Worm (Caenorhabditis elegans) whole organism, L3 larva: Measurements from ENCODE around the gene Y48A6B.3.

ENCODE experiments used
- R02D3.7 ChIP-seq: fragments of 150-350 bp; optimal IDR thresholded peaks from 2 replicates; lab custom pipeline; 2014; ENCODE audit warnings: missing biosample characterization, missing genetic modification characterization
- ZK546.5 ChIP-seq: sonication (generic microtip); optimal IDR thresholded peaks from 2 replicates; lab custom pipeline; 2017; ENCODE audit warnings: missing biosample characterization, missing genetic modification characterization
- aly-2 ChIP-seq: fragments of 150-350 bp; optimal IDR thresholded peaks from 2 replicates; lab custom pipeline; 2014; ENCODE audit warnings: missing biosample characterization, missing genetic modification characterization
- ceh-28 ChIP-seq: fragments of 150-350 bp; optimal IDR thresholded peaks from 2 replicates; lab custom pipeline; 2014; ENCODE audit warnings: missing biosample characterization, missing genetic modification reagents, missing genetic modification characterization
- ceh-82 ChIP-seq: fragments of 150-350 bp; optimal IDR thresholded peaks from 2 replicates; lab custom pipeline; 2014; ENCODE audit warnings: missing biosample characterization, missing genetic modification characterization
- ceh-9 ChIP-seq: sonication (generic microtip); optimal IDR thresholded peaks from 2 replicates; lab custom pipeline; 2018; ENCODE audit warnings: missing biosample characterization, missing genetic modification characterization
- egl-27 ChIP-seq: sonication (generic microtip); optimal IDR thresholded peaks from 4 replicates; lab custom pipeline; 2017; ENCODE audit warnings: missing biosample characterization, missing genetic modification reagents, missing genetic modification characterization
- elt-1 ChIP-seq: fragments of 150-350 bp; optimal IDR thresholded peaks from 2 replicates; lab custom pipeline; 2014; ENCODE audit warnings: missing biosample characterization, missing genetic modification characterization
- elt-2 ChIP-seq: sonication (generic microtip); optimal IDR thresholded peaks from 2 replicates; lab custom pipeline; 2016; ENCODE audit warnings: missing genetic modification reagents, mild to moderate bottlenecking, missing genetic modification characterization, missing compliant biosample characterization
- elt-3 ChIP-seq, 3 experiments: fragments of 150-350 bp in 1 of 3; sonication (generic microtip) in 2 of 3; optimal IDR thresholded peaks; 2 replicates in 2 of 3; 4 replicates in 1 of 3; lab custom pipeline; 2014 to 2017; ENCODE audit warnings: missing biosample characterization in 3 of 3, missing genetic modification characterization in 3 of 3
- fkh-10 ChIP-seq: sonication (generic microtip); optimal IDR thresholded peaks from 2 replicates; lab custom pipeline; 2017; ENCODE audit warnings: missing biosample characterization, missing genetic modification reagents, missing genetic modification characterization
- fos-1 ChIP-seq: fragments of 150-350 bp; optimal IDR thresholded peaks from 2 replicates; lab custom pipeline; 2014; ENCODE audit warnings: missing biosample characterization, missing genetic modification characterization
- hmg-11 ChIP-seq: sonication (generic microtip); optimal IDR thresholded peaks from 2 replicates; lab custom pipeline; 2016; ENCODE audit warnings: missing genetic modification characterization, missing compliant biosample characterization
- jun-1 ChIP-seq: fragments of 150-350 bp; optimal IDR thresholded peaks from 2 replicates; lab custom pipeline; 2014; ENCODE audit warnings: missing biosample characterization, missing genetic modification reagents, missing genetic modification characterization
- lin-15B ChIP-seq: fragments of 150-350 bp; optimal IDR thresholded peaks from 2 replicates; lab custom pipeline; 2014; ENCODE audit warnings: missing biosample characterization, missing genetic modification characterization
- lin-39 ChIP-seq: fragments of 150-350 bp; optimal IDR thresholded peaks from 2 replicates; lab custom pipeline; 2018; ENCODE audit warnings: missing biosample characterization, missing genetic modification reagents, missing genetic modification characterization
- lsy-12 ChIP-seq: sonication (generic microtip); optimal IDR thresholded peaks from 2 replicates; lab custom pipeline; 2016; ENCODE audit warnings: mild to moderate bottlenecking, missing genetic modification characterization, missing compliant biosample characterization
- mdl-1 ChIP-seq: fragments of 150-350 bp; optimal IDR thresholded peaks from 2 replicates; lab custom pipeline; 2014; ENCODE audit warnings: missing biosample characterization, missing genetic modification characterization
- nfya-1 ChIP-seq: sonication (generic microtip); optimal IDR thresholded peaks from 2 replicates; lab custom pipeline; 2017; ENCODE audit warnings: missing genetic modification characterization, mild to moderate bottlenecking, missing compliant biosample characterization, antibody characterized with exemption, moderate library complexity; ENCODE audit not compliant: insufficient read depth
- nhr-237 ChIP-seq: fragments of 150-350 bp; optimal IDR thresholded peaks from 2 replicates; lab custom pipeline; 2014; ENCODE audit warnings: missing biosample characterization, missing genetic modification characterization
- nhr-28 ChIP-seq: fragments of 150-350 bp; optimal IDR thresholded peaks from 2 replicates; lab custom pipeline; 2014; ENCODE audit warnings: missing biosample characterization, missing genetic modification characterization
- nhr-43 ChIP-seq: sonication (generic microtip); optimal IDR thresholded peaks from 2 replicates; lab custom pipeline; 2016; ENCODE audit warnings: mild to moderate bottlenecking, missing genetic modification characterization, missing compliant biosample characterization; ENCODE audit not compliant: poor library complexity, severe bottlenecking
- nhr-67 ChIP-seq: fragments of 150-350 bp; optimal IDR thresholded peaks from 2 replicates; lab custom pipeline; 2014; ENCODE audit warnings: missing biosample characterization, missing genetic modification characterization
- nhr-76 ChIP-seq: fragments of 150-350 bp; sonication (generic microtip); optimal IDR thresholded peaks from 5 replicates; lab custom pipeline; 2014; ENCODE audit warnings: missing biosample characterization, missing genetic modification characterization
- pha-4 ChIP-seq: fragments of 150-350 bp; optimal IDR thresholded peaks from 2 replicates; lab custom pipeline; 2014; ENCODE audit warnings: missing biosample characterization, missing genetic modification reagents, missing genetic modification characterization
- pqm-1 ChIP-seq: fragments of 150-350 bp; optimal IDR thresholded peaks from 2 replicates; lab custom pipeline; 2017; ENCODE audit warnings: missing biosample characterization, missing genetic modification characterization, inconsistent platforms
- sea-2 ChIP-seq: fragments of 150-350 bp; sonication (generic microtip); optimal IDR thresholded peaks from 4 replicates; lab custom pipeline; 2014; ENCODE audit warnings: missing biosample characterization, missing genetic modification reagents, missing genetic modification characterization
- skn-1 ChIP-seq: fragments of 150-350 bp; optimal IDR thresholded peaks from 2 replicates; lab custom pipeline; 2014; ENCODE audit warnings: missing biosample characterization, missing genetic modification characterization
- snpc-4 ChIP-seq: fragments of 150-350 bp; optimal IDR thresholded peaks from 2 replicates; lab custom pipeline; 2014; ENCODE audit warnings: missing biosample characterization, missing genetic modification characterization
- tbx-2 ChIP-seq: sonication (generic microtip); optimal IDR thresholded peaks from 2 replicates; lab custom pipeline; 2016; ENCODE audit warnings: mild to moderate bottlenecking, missing genetic modification characterization, missing compliant biosample characterization
- unc-39 ChIP-seq: sonication (generic microtip); optimal IDR thresholded peaks from 4 replicates; lab custom pipeline; 2017; ENCODE audit warnings: missing biosample characterization, missing genetic modification characterization
- zag-1 ChIP-seq: fragments of 150-350 bp; optimal IDR thresholded peaks from 2 replicates; lab custom pipeline; 2014; ENCODE audit warnings: missing biosample characterization, missing genetic modification characterization

The Y48A6B.3 gene

ce11 chrIII:11036132-11036531 lies 28.1 kb downstream of the Y48A6B.3 start (continued):
- no peak for TF ChIP-seq nhr-28 (tag; lab: Kevin White, UChicago)
- TF ChIP-seq elt-2 (tag; lab: Kevin White, UChicago): peak; percentile 53
- TF ChIP-seq mdl-1 (tag; lab: Kevin White, UChicago): no peak
- TF ChIP-seq nhr-76 (tag; lab: Kevin White, UChicago): no peak
- peak; percentile 62 for TF ChIP-seq hmg-11 (tag; lab: Kevin White, UChicago)
- no peak for TF ChIP-seq nhr-67 (tag; lab: Kevin White, UChicago)

- TF ChIP-seq fkh-10: no peak
- no peak for TF ChIP-seq ceh-28 (tag; lab: Kevin White, UChicago)
- no peak for TF ChIP-seq nhr-43 (tag; lab: Kevin White, UChicago)
- TF ChIP-seq ceh-82 (tag; lab: Kevin White, UChicago): no peak
- no peak for TF ChIP-seq ceh-9 (tag; lab: Kevin White, UChicago)
- TF ChIP-seq lsy-12 (tag; lab: Kevin White, UChicago): no peak
- TF ChIP-seq nhr-76 (tag; lab: Kevin White, UChicago): no peak
- TF ChIP-seq nfya-1 (tag; lab: Kevin White, UChicago): no peak
- TF ChIP-seq zag-1 (tag; lab: Kevin White, UChicago): no peak
- TF ChIP-seq R02D3.7 (tag; lab: Kevin White, UChicago): no peak
Observed at ce11 chrIII:11036640-11037039, 28.6 kb downstream of the Y48A6B.3 start, which contains the start of gene spat-2. Gene spat-2, plus strand, starts transcription at chrIII:11036940.

- no peak for TF ChIP-seq fos-1 (tag; lab: Kevin White, UChicago)
- peak; percentile 19 for TF ChIP-seq hmg-11 (tag; lab: Kevin White, UChicago)
- TF ChIP-seq pha-4: no peak
- TF ChIP-seq lin-15B (tag; lab: Kevin White, UChicago): peak; percentile 86
- no peak for TF ChIP-seq tbx-2 (tag; lab: Kevin White, UChicago)
- peak; percentile 88 for TF ChIP-seq skn-1 (tag; lab: Kevin White, UChicago)
- TF ChIP-seq lin-39 (tag; lab: Kevin White, UChicago): peak; percentile 88
- peak; percentile 72 for TF ChIP-seq nfya-1 (tag; lab: Kevin White, UChicago)
Observed at ce11 chrIII:11039250-11039649, 31.2 kb downstream of the Y48A6B.3 start.

ce11 chrIII:11040606-11041005 lies 32.6 kb downstream of the Y48A6B.3 start:
- no peak for TF ChIP-seq nhr-237
- TF ChIP-seq sea-2: no peak
- TF ChIP-seq fkh-10: no peak
- TF ChIP-seq fos-1 (tag; lab: Kevin White, UChicago): no peak
- no peak for TF ChIP-seq ZK546.5 (tag; lab: Kevin White, UChicago)
- no peak for TF ChIP-seq egl-27
- TF ChIP-seq pha-4: peak; percentile 43
- TF ChIP-seq ceh-28 (tag; lab: Kevin White, UChicago): no peak
- TF ChIP-seq elt-2 (tag; lab: Kevin White, UChicago): peak; percentile 17
- TF ChIP-seq pqm-1: no peak
- no peak for TF ChIP-seq hmg-11 (tag; lab: Kevin White, UChicago)

ce11 chrIII:11045196-11045595 lies 37.2 kb downstream of the Y48A6B.3 start:
- no peak for TF ChIP-seq unc-39 (tag; lab: Kevin White, UChicago)
- no peak for TF ChIP-seq jun-1 (tag; lab: Kevin White, UChicago)
- TF ChIP-seq elt-3 (tag; optimal IDR thresholded peaks at IDR 0.05; lab: Kevin White, UChicago): no peak
- no peak for TF ChIP-seq skn-1 (tag; lab: Kevin White, UChicago)
- no peak for TF ChIP-seq nhr-67 (tag; lab: Kevin White, UChicago)
- no peak for TF ChIP-seq ceh-9 (tag; lab: Kevin White, UChicago)
- TF ChIP-seq nfya-1 (tag; lab: Kevin White, UChicago): no peak
- no peak for TF ChIP-seq aly-2 (tag; lab: Kevin White, UChicago)
- no peak for TF ChIP-seq R02D3.7 (tag; lab: Kevin White, UChicago)
- TF ChIP-seq elt-2 (tag; lab: Kevin White, UChicago): no peak
- no peak for TF ChIP-seq nhr-43 (tag; lab: Kevin White, UChicago)
- TF ChIP-seq snpc-4 (tag; lab: Kevin White, UChicago): no peak
- TF ChIP-seq elt-1: no peak
- no peak for TF ChIP-seq nhr-76 (tag; lab: Kevin White, UChicago)
- TF ChIP-seq lin-39 (tag; lab: Kevin White, UChicago): no peak
- no peak for TF ChIP-seq ceh-28 (tag; lab: Kevin White, UChicago)
- no peak for TF ChIP-seq fos-1 (tag; lab: Kevin White, UChicago)
- no peak for TF ChIP-seq zag-1 (tag; lab: Kevin White, UChicago)
- TF ChIP-seq, all 47 proteins: peak for 0
